Fruit fly (Drosophila melanogaster) whole organism, embryonic: ENCODE data around the gene CG18302.

Experiments used
- Adf1 ChIP-seq: fragments of 200-800 bp; sonication (Bioruptor generic); IDR thresholded peaks from 2 replicates; pipeline ENCODE4 v1.3.6; 2022; ENCODE audit warnings: missing biosample characterization, missing genetic modification characterization
- Awh ChIP-seq: fragments of 200-800 bp; sonication (Bioruptor generic); IDR thresholded peaks from 2 replicates; pipeline ENCODE4, ENCODE4 v1.3.6; 2022; ENCODE audit warnings: missing biosample characterization, missing genetic modification characterization
- Bdp1 ChIP-seq: fragments of 200-800 bp; sonication (Bioruptor generic); optimal IDR thresholded peaks from 3 replicates; lab custom pipeline; 2016; ENCODE audit warnings: missing biosample characterization, missing genetic modification characterization
- Bgb ChIP-seq: fragments of 200-800 bp; sonication (Bioruptor generic); IDR thresholded peaks from 2 replicates; pipeline ENCODE4 v1.3.6; 2022; ENCODE audit warnings: missing biosample characterization, missing genetic modification characterization; ENCODE audit not compliant: partially characterized antibody
- Blimp-1 ChIP-seq: fragments of 200-800 bp; sonication (Bioruptor generic); optimal IDR thresholded peaks from 3 replicates; lab custom pipeline; 2018; ENCODE audit warnings: missing biosample characterization, missing genetic modification characterization, mild to moderate bottlenecking, moderate library complexity, missing genetic modification reagents
- CG10979 ChIP-seq: fragments of 200-800 bp; sonication (Bioruptor generic); optimal IDR thresholded peaks from 2 replicates; lab custom pipeline; 2018; ENCODE audit warnings: missing biosample characterization, mild to moderate bottlenecking, missing genetic modification characterization, moderate library complexity
- CG12219 ChIP-seq: fragments of 200-800 bp; sonication (Bioruptor generic); optimal IDR thresholded peaks from 3 replicates; lab custom pipeline; 2018; ENCODE audit warnings: missing biosample characterization, mild to moderate bottlenecking, missing genetic modification characterization
- CG12299 ChIP-seq: fragments of 200-800 bp; sonication (Bioruptor generic); optimal IDR thresholded peaks from 2 replicates; lab custom pipeline; 2018; ENCODE audit warnings: missing biosample characterization, mild to moderate bottlenecking, missing genetic modification characterization
- CG12942 ChIP-seq: fragments of 200-800 bp; sonication (Bioruptor generic); optimal IDR thresholded peaks from 3 replicates; lab custom pipeline; 2016; ENCODE audit warnings: missing biosample characterization, missing genetic modification characterization
- CG13624 ChIP-seq: fragments of 200-800 bp; sonication (Bioruptor generic); optimal IDR thresholded peaks from 2 replicates; lab custom pipeline; 2016; ENCODE audit warnings: missing biosample characterization, missing genetic modification characterization
- CG14667 ChIP-seq: fragments of 200-800 bp; sonication (Bioruptor generic); IDR thresholded peaks from 2 replicates; pipeline ENCODE4 v1.3.6; 2022; ENCODE audit warnings: missing biosample characterization, missing genetic modification characterization
- CG16779 ChIP-seq: fragments of 200-800 bp; sonication (Bioruptor generic); IDR thresholded peaks from 2 replicates; pipeline ENCODE4 v1.3.6; 2022; ENCODE audit warnings: missing biosample characterization, missing genetic modification characterization
- CG2678 ChIP-seq: fragments of 200-800 bp; sonication (Bioruptor generic); optimal IDR thresholded peaks from 3 replicates; lab custom pipeline; 2019; ENCODE audit warnings: missing biosample characterization, mild to moderate bottlenecking, missing genetic modification characterization, moderate library complexity
- CG30403 ChIP-seq: fragments of 200-800 bp; sonication (Bioruptor generic); optimal IDR thresholded peaks from 3 replicates; lab custom pipeline; 2016; ENCODE audit warnings: missing biosample characterization, missing genetic modification characterization
- CG31388 ChIP-seq: fragments of 200-800 bp; sonication (Bioruptor generic); optimal IDR thresholded peaks from 2 replicates; lab custom pipeline; 2016; ENCODE audit warnings: missing biosample characterization, missing genetic modification characterization
- CG6689 ChIP-seq: fragments of 200-800 bp; sonication (Bioruptor generic); IDR thresholded peaks from 2 replicates; pipeline ENCODE4 v1.3.6; 2022; ENCODE audit warnings: missing biosample characterization, missing genetic modification characterization
- CG6813 ChIP-seq: fragments of 200-800 bp; sonication (Bioruptor generic); optimal IDR thresholded peaks from 2 replicates; lab custom pipeline; 2017; ENCODE audit warnings: missing biosample characterization, missing genetic modification characterization, mild to moderate bottlenecking, moderate library complexity, missing genetic modification reagents
- CG7745 ChIP-seq: fragments of 200-800 bp; sonication (Bioruptor generic); optimal IDR thresholded peaks from 2 replicates; lab custom pipeline; 2018; ENCODE audit warnings: missing biosample characterization, mild to moderate bottlenecking, missing genetic modification characterization, moderate library complexity
- CG7786 ChIP-seq: fragments of 200-800 bp; sonication (Bioruptor generic); optimal IDR thresholded peaks from 2 replicates; lab custom pipeline; 2016; ENCODE audit warnings: missing biosample characterization, missing genetic modification characterization
- CG9797 ChIP-seq: fragments of 200-800 bp; sonication (Bioruptor generic); optimal IDR thresholded peaks from 3 replicates; lab custom pipeline; 2018; ENCODE audit warnings: missing biosample characterization, mild to moderate bottlenecking, missing genetic modification characterization
- CG9876 ChIP-seq: fragments of 200-800 bp; sonication (Bioruptor generic); optimal IDR thresholded peaks from 2 replicates; lab custom pipeline; 2016; ENCODE audit warnings: missing biosample characterization, missing genetic modification characterization
- CkIIα-i1 ChIP-seq: fragments of 200-800 bp; sonication (Bioruptor generic); IDR thresholded peaks from 2 replicates; pipeline ENCODE4 v1.3.6; 2022; ENCODE audit warnings: missing biosample characterization, missing genetic modification characterization
- CoRest ChIP-seq: fragments of 200-800 bp; sonication (Bioruptor generic); optimal IDR thresholded peaks from 3 replicates; lab custom pipeline; 2018; ENCODE audit warnings: missing biosample characterization, mild to moderate bottlenecking, missing genetic modification characterization, moderate library complexity
- Elba2 ChIP-seq: fragments of 200-800 bp; sonication (Bioruptor generic); optimal IDR thresholded peaks from 3 replicates; lab custom pipeline; 2016; ENCODE audit warnings: missing biosample characterization, missing genetic modification characterization
- Hand ChIP-seq: fragments of 200-800 bp; sonication (Bioruptor generic); optimal IDR thresholded peaks from 2 replicates; lab custom pipeline; 2017; ENCODE audit warnings: mild to moderate bottlenecking, missing biosample characterization, missing genetic modification reagents, missing genetic modification characterization
- Hey ChIP-seq: fragments of 200-800 bp; sonication (Bioruptor generic); optimal IDR thresholded peaks from 3 replicates; lab custom pipeline; 2018; ENCODE audit warnings: missing biosample characterization, mild to moderate bottlenecking, missing genetic modification characterization
- Jarid2 ChIP-seq: fragments of 200-800 bp; sonication (Bioruptor generic); optimal IDR thresholded peaks from 3 replicates; lab custom pipeline; 2017; ENCODE audit warnings: mild to moderate bottlenecking, missing biosample characterization, missing genetic modification reagents, missing genetic modification characterization
- Kr ChIP-seq: fragments of 200-800 bp; sonication (Bioruptor generic); optimal IDR thresholded peaks from 2 replicates; lab custom pipeline; 2017; ENCODE audit warnings: missing biosample characterization, mild to moderate bottlenecking, missing genetic modification characterization
- PHDP ChIP-seq: fragments of 200-800 bp; sonication (Bioruptor generic); optimal IDR thresholded peaks from 3 replicates; lab custom pipeline; 2018; ENCODE audit warnings: missing biosample characterization, mild to moderate bottlenecking, missing genetic modification characterization, moderate library complexity
- Ssrp ChIP-seq: fragments of 200-800 bp; sonication (Bioruptor generic); optimal IDR thresholded peaks from 2 replicates; lab custom pipeline; 2018; ENCODE audit warnings: missing biosample characterization, mild to moderate bottlenecking, missing genetic modification characterization, moderate library complexity
- amos ChIP-seq: fragments of 200-800 bp; sonication (Bioruptor generic); IDR thresholded peaks from 2 replicates; pipeline ENCODE4 v1.3.6; 2022; ENCODE audit warnings: missing biosample characterization, missing genetic modification characterization; ENCODE audit not compliant: partially characterized antibody
- ase ChIP-seq: fragments of 200-800 bp; sonication (Bioruptor generic); IDR thresholded peaks from 3 replicates; pipeline ENCODE4 v1.3.6; 2022; ENCODE audit warnings: missing biosample characterization, missing genetic modification characterization
- br ChIP-seq: fragments of >200 bp; optimal IDR thresholded peaks from 2 replicates; lab custom pipeline; 2017
- cg ChIP-seq: fragments of 200-800 bp; sonication (Bioruptor generic); optimal IDR thresholded peaks from 3 replicates; lab custom pipeline; 2019; ENCODE audit warnings: missing biosample characterization, mild to moderate bottlenecking, missing genetic modification characterization, moderate library complexity
- chinmo ChIP-seq: fragments of 200-800 bp; sonication (Bioruptor generic); IDR thresholded peaks from 4 replicates; pipeline ENCODE4 v1.3.6; 2022; ENCODE audit warnings: missing biosample characterization, missing genetic modification characterization; ENCODE audit not compliant: partially characterized antibody
- corto ChIP-seq: fragments of 200-800 bp; sonication (Bioruptor generic); optimal IDR thresholded peaks from 2 replicates; lab custom pipeline; 2016; ENCODE audit warnings: missing biosample characterization, mild to moderate bottlenecking, missing genetic modification characterization, moderate library complexity
- dati ChIP-seq: fragments of 200-800 bp; sonication (Bioruptor generic); IDR thresholded peaks from 2 replicates; pipeline ENCODE4 v1.3.6; 2022; ENCODE audit warnings: missing biosample characterization, missing genetic modification characterization
- eve ChIP-seq, 2 experiments: fragments of >200 bp; optimal IDR thresholded peaks; 2 replicates each; lab custom pipeline; 2017; ENCODE audit warnings: missing biosample characterization in 2 of 2, missing genetic modification characterization in 2 of 2
- ftz-f1 ChIP-seq: fragments of 200-800 bp; sonication (Bioruptor generic); optimal IDR thresholded peaks from 2 replicates; lab custom pipeline; 2016; ENCODE audit warnings: missing biosample characterization, missing genetic modification characterization
- gfzf ChIP-seq: fragments of 200-800 bp; sonication (Bioruptor generic); optimal IDR thresholded peaks from 2 replicates; lab custom pipeline; 2016; ENCODE audit warnings: missing biosample characterization, mild to moderate bottlenecking, missing genetic modification characterization, moderate library complexity
- gsb ChIP-seq: fragments of 200-800 bp; sonication (Bioruptor generic); IDR thresholded peaks from 2 replicates; pipeline ENCODE4 v1.3.6; 2022; ENCODE audit warnings: missing biosample characterization, missing genetic modification characterization
- lmd ChIP-seq: fragments of 200-800 bp; sonication (Bioruptor generic); IDR thresholded peaks from 2 replicates; pipeline ENCODE4 v1.3.6; 2022; ENCODE audit warnings: missing biosample characterization, missing genetic modification characterization
- nom ChIP-seq: fragments of 200-800 bp; sonication (Bioruptor generic); optimal IDR thresholded peaks from 2 replicates; lab custom pipeline; 2017; ENCODE audit warnings: missing biosample characterization, missing genetic modification characterization, mild to moderate bottlenecking, moderate library complexity, missing genetic modification reagents
- onecut ChIP-seq: fragments of 200-800 bp; sonication (Bioruptor generic); IDR thresholded peaks from 2 replicates; pipeline ENCODE4 v1.3.6; 2022; ENCODE audit warnings: missing biosample characterization, missing genetic modification characterization
- pfk ChIP-seq: fragments of 200-800 bp; sonication (Bioruptor generic); optimal IDR thresholded peaks from 2 replicates; lab custom pipeline; 2018; ENCODE audit warnings: missing biosample characterization, mild to moderate bottlenecking, missing genetic modification characterization, moderate library complexity
- psq ChIP-seq: fragments of 200-800 bp; sonication (Bioruptor generic); optimal IDR thresholded peaks from 2 replicates; lab custom pipeline; 2017; ENCODE audit warnings: missing biosample characterization, missing genetic modification characterization
- sens-2 ChIP-seq: fragments of 200-800 bp; sonication (Bioruptor generic); IDR thresholded peaks from 2 replicates; pipeline ENCODE4 v1.3.6; 2022; ENCODE audit warnings: missing biosample characterization, missing genetic modification characterization
- shn ChIP-seq: fragments of 200-800 bp; sonication (Bioruptor generic); optimal IDR thresholded peaks from 3 replicates; lab custom pipeline; 2016; ENCODE audit warnings: missing biosample characterization, missing genetic modification characterization
- sim ChIP-seq: fragments of 200-800 bp; sonication (Bioruptor generic); IDR thresholded peaks from 2 replicates; pipeline ENCODE4 v1.3.6; 2022; ENCODE audit warnings: missing biosample characterization, missing genetic modification characterization
- slbo ChIP-seq: fragments of 200-800 bp; sonication (Bioruptor generic); IDR thresholded peaks from 2 replicates; pipeline ENCODE4 v1.3.6; 2022; ENCODE audit warnings: missing biosample characterization, missing genetic modification characterization
- trh ChIP-seq: fragments of 200-800 bp; sonication (Bioruptor generic); optimal IDR thresholded peaks from 2 replicates; lab custom pipeline; 2016; ENCODE audit warnings: missing biosample characterization, missing genetic modification characterization
- vvl ChIP-seq: fragments of 200-800 bp; sonication (Bioruptor generic); IDR thresholded peaks from 2 replicates; pipeline ENCODE4 v1.3.6; 2022; ENCODE audit warnings: missing biosample characterization, missing genetic modification characterization
- yki ChIP-seq: fragments of >200 bp; optimal IDR thresholded peaks from 3 replicates; lab custom pipeline; 2018

Gene CG18302

DNA sequence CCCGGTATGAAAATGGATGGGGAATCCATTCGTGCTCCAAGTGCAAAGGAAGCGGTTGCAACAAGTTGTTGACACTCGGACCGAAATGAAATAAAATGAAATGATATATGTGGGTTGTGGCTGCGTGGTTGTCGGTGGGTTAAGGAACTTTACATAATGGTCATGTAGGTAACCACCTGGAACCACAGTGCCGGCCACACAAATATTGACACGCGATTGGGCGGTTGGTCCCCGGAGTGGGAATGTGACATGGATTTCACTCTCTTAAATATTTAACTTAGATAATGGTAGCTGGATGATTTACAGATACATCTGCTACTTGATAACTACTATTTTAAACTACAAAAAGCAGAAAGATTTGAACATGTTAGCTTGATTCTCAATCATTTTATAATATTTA, 29.2 kb upstream of the CG18302 start (continued):
- TF ChIP-seq dati (GFP tag; lab: Robert Waterston, UW), result no peak
- no peak for TF ChIP-seq CG13624 (GFP tag; lab: Kevin White, UChicago)
- no peak for TF ChIP-seq eve (GFP tag; optimal IDR thresholded peaks at IDR 0.05; lab: Kevin White, UChicago)
- TF ChIP-seq CG30403, result no peak
- TF ChIP-seq yki (lab: Kevin White, UChicago), result no peak
- peak; percentile 12 for TF ChIP-seq CG10979 (tag; lab: Kevin White, UChicago)
- TF ChIP-seq amos, result no peak
- TF ChIP-seq CG16779 (GFP tag; lab: Robert Waterston, UW), result no peak
- peak; percentile 30; the same call in 1 of the 2 replicates for TF ChIP-seq onecut (GFP tag; lab: Robert Waterston, UW)
- no peak for TF ChIP-seq gsb
- TF ChIP-seq PHDP (tag; lab: Kevin White, UChicago), result no peak
- TF ChIP-seq CG12942, result no peak
- TF ChIP-seq Elba2, result no peak
- no peak for TF ChIP-seq Bgb (GFP tag; lab: Robert Waterston, UW)
- TF ChIP-seq CG31388 (GFP tag; lab: Kevin White, UChicago), result no peak
- no peak for TF ChIP-seq chinmo (GFP tag; lab: Robert Waterston, UW)
- no peak for TF ChIP-seq lmd (GFP tag; lab: Robert Waterston, UW)
- no peak for TF ChIP-seq CG2678 (tag; lab: Kevin White, UChicago)
- no peak for TF ChIP-seq Awh (GFP tag; lab: Robert Waterston, UW)
- TF ChIP-seq CG12299, result no peak
- TF ChIP-seq CG7745, result peak; percentile 27
- TF ChIP-seq CG12219 (GFP tag; lab: Kevin White, UChicago), result peak; percentile 43
- TF ChIP-seq Kr (GFP tag; lab: Kevin White, UChicago), result peak; percentile 72
- no peak for TF ChIP-seq shn (GFP tag; lab: Kevin White, UChicago)
- TF ChIP-seq sens-2 (GFP tag; lab: Robert Waterston, UW), result no peak
- no peak for TF ChIP-seq CG9797 (GFP tag; lab: Kevin White, UChicago)
- no peak for TF ChIP-seq Ssrp (tag; lab: Kevin White, UChicago)
- TF ChIP-seq sim (GFP tag; lab: Robert Waterston, UW), result no peak
- no peak for TF ChIP-seq CG7786 (GFP tag; lab: Kevin White, UChicago)
- TF ChIP-seq Jarid2 (GFP tag; lab: Kevin White, UChicago), result no peak
- no peak for TF ChIP-seq CG6689 (GFP tag; lab: Robert Waterston, UW)
- no peak for TF ChIP-seq ftz-f1 (GFP tag; lab: Kevin White, UChicago)
- peak; percentile 18; the same call in 1 of the 2 replicates for TF ChIP-seq vvl (GFP tag; lab: Robert Waterston, UW)
- no peak for TF ChIP-seq psq (GFP tag; lab: Kevin White, UChicago)
- TF ChIP-seq cg (GFP tag; lab: Kevin White, UChicago), result no peak
- no peak for TF ChIP-seq Hey (tag; lab: Kevin White, UChicago)
- TF ChIP-seq slbo, result no peak
- TF ChIP-seq CkIIα-i1 (GFP tag; lab: Robert Waterston, UW), result no peak
- peak; percentile 4 for TF ChIP-seq Blimp-1 (GFP tag; lab: Kevin White, UChicago)
- TF ChIP-seq CoRest (tag; lab: Kevin White, UChicago), result no peak
- TF ChIP-seq Hand, result no peak
- TF ChIP-seq pfk (GFP tag; lab: Kevin White, UChicago), result peak; percentile 24
- TF ChIP-seq Adf1, result no peak
- TF ChIP-seq CG14667 (GFP tag; lab: Robert Waterston, UW), result no peak
- TF ChIP-seq trh, result no peak
- no peak for TF ChIP-seq Bdp1
- TF ChIP-seq CG9876 (GFP tag; lab: Kevin White, UChicago), result no peak
- TF ChIP-seq gfzf, result no peak
- TF ChIP-seq nom (GFP tag; lab: Kevin White, UChicago), result no peak
- no peak for TF ChIP-seq ase
- no peak for TF ChIP-seq corto (GFP tag; lab: Kevin White, UChicago)
- TF ChIP-seq br (lab: Kevin White, UChicago), result no peak
- TF ChIP-seq CG6813 (GFP tag; lab: Kevin White, UChicago), result peak; percentile 72
